Worm (Caenorhabditis elegans): ENCODE data around the gene chil-17.

DNA sequence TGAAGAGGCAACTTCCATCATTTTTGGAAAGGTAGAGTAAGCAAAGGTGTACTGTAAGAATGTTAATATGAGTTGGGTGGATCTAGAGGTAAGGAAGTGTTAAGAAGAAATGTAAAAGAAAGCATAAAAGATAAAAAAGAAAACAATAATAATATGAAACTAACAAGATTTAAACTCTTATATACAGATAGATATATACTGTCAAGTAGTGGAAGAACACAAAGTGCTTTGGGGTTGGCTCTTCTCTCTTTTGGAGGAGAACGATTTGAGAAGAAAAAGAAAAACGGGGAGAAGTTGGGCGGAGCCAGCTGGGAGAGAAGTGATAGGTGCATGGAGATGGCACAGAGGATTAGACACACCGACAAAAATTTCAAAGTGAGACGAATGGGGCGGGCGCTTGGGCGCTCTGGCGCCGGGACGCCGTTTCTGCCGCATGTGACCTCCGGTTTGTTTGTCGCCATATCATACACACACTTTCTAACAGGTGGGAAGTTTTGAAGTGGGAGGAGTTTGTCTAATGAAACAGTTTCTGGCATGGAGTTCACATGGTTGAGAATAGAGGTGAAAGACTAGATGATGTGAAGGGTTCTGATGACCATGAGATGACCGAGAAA lies 47.5 kb upstream of the chil-17 start, which contains the start of gene T19H5.4:
- TF ChIP-seq pqm-1 (tag; optimal IDR thresholded peaks at IDR 0.05): peak; percentile 34
- TF ChIP-seq mdl-1 (tag; optimal IDR thresholded peaks at IDR 0.05): no peak
- TF ChIP-seq pha-4 (tag; optimal IDR thresholded peaks at IDR 0.05): peak; percentile 64
- TF ChIP-seq ztf-11 (tag; optimal IDR thresholded peaks at IDR 0.05): no peak
- TF ChIP-seq nhr-76 (tag; optimal IDR thresholded peaks at IDR 0.05): no peak

Measured in whole organism, L3 larva.